Worm (Caenorhabditis elegans): ENCODE data around the gene div-1.

- no peak for TF ChIP-seq hlh-1 (tag; optimal IDR thresholded peaks at IDR 0.05)
- no peak for TF ChIP-seq cnd-1 (tag; optimal IDR thresholded peaks at IDR 0.05)
- no peak for TF ChIP-seq pha-4 (tag; optimal IDR thresholded peaks at IDR 0.05)
- no peak for TF ChIP-seq blmp-1 (tag; optimal IDR thresholded peaks at IDR 0.05)
- no peak for TF ChIP-seq nhr-12 (tag; optimal IDR thresholded peaks at IDR 0.05)
- no peak for TF ChIP-seq bed-3 (GFP tag; optimal IDR thresholded peaks at IDR 0.05)
These were observed 14.4 kb downstream of the div-1 start, which contains the start of gene paml-1 for ce11 chrIII:10233979-10234378.

All from whole organism, mixed stage, embryonic.